Fruit fly (Drosophila melanogaster) whole organism, pupa: ENCODE results near the gene CG16998.

Experiments
- CG10348 ChIP-seq: fragments of 200-800 bp; sonication (Bioruptor generic); IDR thresholded peaks from 2 replicates; pipeline ENCODE4 v1.3.6; 2022; ENCODE audit warnings: missing biosample characterization, missing genetic modification characterization
- CG12605 ChIP-seq: fragments of 200-800 bp; sonication (Bioruptor generic); IDR thresholded peaks from 2 replicates; pipeline ENCODE4 v1.3.6; 2022; ENCODE audit warnings: missing biosample characterization, missing genetic modification characterization
- CG13204 ChIP-seq: fragments of 200-800 bp; sonication (Bioruptor generic); optimal IDR thresholded peaks from 2 replicates; lab custom pipeline; 2018; ENCODE audit warnings: missing biosample characterization, mild to moderate bottlenecking, missing genetic modification characterization, moderate library complexity
- CG14655 ChIP-seq: fragments of 200-800 bp; sonication (Bioruptor generic); optimal IDR thresholded peaks from 3 replicates; lab custom pipeline; 2017; ENCODE audit warnings: mild to moderate bottlenecking, missing biosample characterization, missing genetic modification reagents, missing genetic modification characterization
- CG15710 ChIP-seq: fragments of 200-800 bp; sonication (Bioruptor generic); optimal IDR thresholded peaks from 2 replicates; lab custom pipeline; 2018; ENCODE audit warnings: missing biosample characterization, mild to moderate bottlenecking, missing genetic modification characterization, moderate library complexity
- CG17806 ChIP-seq: fragments of 200-800 bp; sonication (Bioruptor generic); optimal IDR thresholded peaks from 2 replicates; lab custom pipeline; 2018; ENCODE audit warnings: missing biosample characterization, mild to moderate bottlenecking, missing genetic modification characterization, moderate library complexity
- CG32121 ChIP-seq: fragments of 200-800 bp; sonication (Bioruptor generic); IDR thresholded peaks from 2 replicates; pipeline ENCODE4 v1.3.6; 2022; ENCODE audit warnings: missing biosample characterization, missing genetic modification characterization
- CG34367 ChIP-seq: fragments of 200-800 bp; sonication (Bioruptor generic); optimal IDR thresholded peaks from 2 replicates; lab custom pipeline; 2018; ENCODE audit warnings: missing biosample characterization, mild to moderate bottlenecking, missing genetic modification characterization
- CG4496 ChIP-seq: fragments of 200-800 bp; sonication (Bioruptor generic); IDR thresholded peaks from 3 replicates; pipeline ENCODE4 v1.3.6; 2022; ENCODE audit warnings: missing biosample characterization, missing genetic modification characterization
- CG8159 ChIP-seq: fragments of 200-800 bp; sonication (Bioruptor generic); optimal IDR thresholded peaks from 3 replicates; lab custom pipeline; 2018; ENCODE audit warnings: missing biosample characterization, mild to moderate bottlenecking, missing genetic modification characterization, moderate library complexity
- CG8301 ChIP-seq: fragments of 200-800 bp; sonication (Bioruptor generic); optimal IDR thresholded peaks from 2 replicates; lab custom pipeline; 2018; ENCODE audit warnings: missing biosample characterization, mild to moderate bottlenecking, missing genetic modification characterization
- CG9948 ChIP-seq: fragments of 200-800 bp; sonication (Bioruptor generic); optimal IDR thresholded peaks from 2 replicates; lab custom pipeline; 2018; ENCODE audit warnings: missing biosample characterization, mild to moderate bottlenecking, missing genetic modification characterization, moderate library complexity
- D1 ChIP-seq: fragments of 200-800 bp; sonication (Bioruptor generic); optimal IDR thresholded peaks from 2 replicates; lab custom pipeline; 2018; ENCODE audit warnings: missing biosample characterization, mild to moderate bottlenecking, missing genetic modification characterization, moderate library complexity
- EcR ChIP-seq: fragments of 200-800 bp; sonication (Bioruptor generic); optimal IDR thresholded peaks from 3 replicates; lab custom pipeline; 2019; ENCODE audit warnings: missing biosample characterization, missing genetic modification characterization, mild to moderate bottlenecking, moderate library complexity, missing genetic modification reagents
- Ets98B ChIP-seq: fragments of 200-800 bp; sonication (Bioruptor generic); IDR thresholded peaks from 2 replicates; pipeline ENCODE4 v1.3.6; 2022; ENCODE audit warnings: missing biosample characterization, missing genetic modification characterization
- Pif1A ChIP-seq: fragments of 200-800 bp; sonication (Bioruptor generic); optimal IDR thresholded peaks from 3 replicates; lab custom pipeline; 2016; ENCODE audit warnings: missing biosample characterization, missing genetic modification characterization
- Pif1B ChIP-seq: fragments of 200-800 bp; sonication (Bioruptor generic); optimal IDR thresholded peaks from 3 replicates; lab custom pipeline; 2016; ENCODE audit warnings: missing biosample characterization, missing genetic modification characterization
- Snoo ChIP-seq: fragments of 200-800 bp; sonication (Bioruptor generic); optimal IDR thresholded peaks from 3 replicates; lab custom pipeline; 2017; ENCODE audit warnings: missing biosample characterization, mild to moderate bottlenecking, missing genetic modification characterization, inconsistent platforms
- fd96Ca ChIP-seq: fragments of 200-800 bp; sonication (Bioruptor generic); IDR thresholded peaks from 3 replicates; pipeline ENCODE4 v1.3.6; 2022; ENCODE audit warnings: missing biosample characterization, missing genetic modification characterization
- gl ChIP-seq: fragments of 200-800 bp; sonication (Bioruptor generic); optimal IDR thresholded peaks from 2 replicates; lab custom pipeline; 2018; ENCODE audit warnings: missing biosample characterization, mild to moderate bottlenecking, missing genetic modification characterization
- rn ChIP-seq: fragments of 200-800 bp; sonication (Bioruptor generic); IDR thresholded peaks from 2 replicates; pipeline ENCODE4 v1.3.6; 2022; ENCODE audit warnings: missing biosample characterization, missing genetic modification characterization

The CG16998 gene

DNA sequence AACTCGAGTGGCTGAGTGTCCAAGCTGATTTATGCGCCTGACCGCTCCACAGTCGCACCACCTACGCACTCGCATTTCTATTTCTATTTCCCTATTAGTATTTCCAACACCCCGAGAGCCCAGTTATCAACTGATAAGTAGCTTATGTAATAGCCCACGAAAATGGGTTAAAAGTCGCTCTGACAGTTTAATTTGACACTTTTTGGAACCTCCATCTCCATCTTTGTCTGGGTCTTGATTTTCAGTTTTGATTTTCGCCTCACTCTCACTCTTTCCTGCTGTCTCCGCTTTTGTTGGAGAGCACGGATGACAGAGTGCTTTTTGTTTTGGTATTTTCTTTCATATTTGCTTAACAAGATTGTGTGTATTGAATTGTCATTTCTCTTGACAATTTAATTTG lies 13.4 kb upstream of the CG16998 start:
- TF ChIP-seq CG15710 (tag; lab: Kevin White, UChicago) (no peak), CG10348 (GFP tag; lab: Robert Waterston, UW) (no peak), CG13204 (no peak), rn (no peak), CG8301 (no peak), CG8159 (no peak), Pif1B (GFP tag; lab: Kevin White, UChicago) (no peak), CG4496 (GFP tag; lab: Robert Waterston, UW) (no peak), Pif1A (no peak), gl (tag; lab: Kevin White, UChicago) (no peak), CG14655 (no peak), CG34367 (tag; lab: Kevin White, UChicago) (no peak), CG17806 (tag; lab: Kevin White, UChicago) (no peak), Ets98B (GFP tag; lab: Robert Waterston, UW) (no peak), CG9948 (no peak), CG12605 (GFP tag; lab: Robert Waterston, UW) (no peak)

DNA sequence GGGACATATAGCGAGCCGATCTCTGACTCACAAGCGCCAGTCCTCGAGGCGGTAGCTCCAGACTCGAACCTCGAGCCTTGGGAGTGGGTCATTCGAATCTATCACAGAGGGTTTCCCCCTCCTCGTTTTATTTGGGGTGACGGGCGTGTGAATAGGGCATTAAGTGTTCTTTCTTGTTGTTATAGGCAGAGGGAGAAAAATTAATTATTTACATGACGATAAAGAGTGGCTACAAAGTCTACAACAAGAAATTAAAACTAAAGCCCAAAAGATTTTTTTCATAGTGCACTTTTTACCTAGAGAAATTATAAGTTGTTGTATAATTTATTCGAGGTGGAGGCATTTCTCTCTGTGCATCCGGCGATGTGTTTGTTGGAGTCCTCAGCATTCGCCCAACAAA lies 12.8 kb upstream of the CG16998 start:
- TF ChIP-seq CG8159 (no peak), rn (no peak), Snoo (tag; lab: Kevin White, UChicago) (no peak), Ets98B (GFP tag; lab: Robert Waterston, UW) (0 out of 2 replicates have a peak, but pooled peaks have one; percentile 10)
- TF ChIP-seq, all 21 proteins: peak for 1

dm6 chr3L:7550225-7550624 lies 10.6 kb upstream of the CG16998 start:
- TF ChIP-seq EcR (GFP tag; lab: Kevin White, UChicago) (no peak), rn (peak; percentile 6; the same call in 1 of the 2 replicates), Snoo (tag; lab: Kevin White, UChicago) (no peak), CG12605 (GFP tag; lab: Robert Waterston, UW) (no peak), CG13204 (no peak), Ets98B (GFP tag; lab: Robert Waterston, UW) (peak; percentile 65), CG32121 (peak; percentile 35; the same call in 1 of the 2 replicates), CG17806 (tag; lab: Kevin White, UChicago) (no peak), D1 (tag; lab: Kevin White, UChicago) (no peak), CG9948 (no peak), Pif1B (GFP tag; lab: Kevin White, UChicago) (peak; percentile 46), CG34367 (tag; lab: Kevin White, UChicago) (no peak), Pif1A (peak; percentile 51), CG8301 (peak; percentile 25), CG14655 (peak; percentile 11), CG4496 (GFP tag; lab: Robert Waterston, UW) (peak; percentile 79), CG10348 (GFP tag; lab: Robert Waterston, UW) (no peak), CG15710 (tag; lab: Kevin White, UChicago) (no peak), CG8159 (no peak), fd96Ca (GFP tag; lab: Robert Waterston, UW) (peak; percentile 69), gl (tag; lab: Kevin White, UChicago) (no peak)

DNA sequence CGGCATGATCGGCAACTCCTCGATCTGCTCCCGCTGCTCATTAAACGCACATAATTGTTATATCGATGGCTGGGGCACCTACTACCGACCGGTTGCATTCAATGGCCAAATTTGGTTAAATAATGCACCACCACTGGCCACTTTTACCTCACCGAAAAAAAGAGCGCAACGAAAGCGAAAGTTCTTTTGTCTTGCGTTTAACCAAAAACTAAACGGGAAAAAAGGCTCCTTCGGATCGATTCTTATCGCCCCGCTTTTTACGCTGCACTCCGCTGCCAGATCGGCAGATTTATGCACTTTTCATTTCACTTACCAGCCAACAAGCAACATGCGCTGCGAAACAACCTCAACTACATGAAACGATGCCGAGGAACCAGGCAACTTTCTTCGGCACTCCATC lies 5.9 kb upstream of the CG16998 start:
- TF ChIP-seq rn (no peak), D1 (tag; lab: Kevin White, UChicago) (no peak), CG12605 (GFP tag; lab: Robert Waterston, UW) (no peak), CG8301 (no peak), CG32121 (no peak), Pif1A (no peak), fd96Ca (GFP tag; lab: Robert Waterston, UW) (no peak), CG17806 (tag; lab: Kevin White, UChicago) (no peak), gl (tag; lab: Kevin White, UChicago) (no peak), CG4496 (GFP tag; lab: Robert Waterston, UW) (no peak)

DNA sequence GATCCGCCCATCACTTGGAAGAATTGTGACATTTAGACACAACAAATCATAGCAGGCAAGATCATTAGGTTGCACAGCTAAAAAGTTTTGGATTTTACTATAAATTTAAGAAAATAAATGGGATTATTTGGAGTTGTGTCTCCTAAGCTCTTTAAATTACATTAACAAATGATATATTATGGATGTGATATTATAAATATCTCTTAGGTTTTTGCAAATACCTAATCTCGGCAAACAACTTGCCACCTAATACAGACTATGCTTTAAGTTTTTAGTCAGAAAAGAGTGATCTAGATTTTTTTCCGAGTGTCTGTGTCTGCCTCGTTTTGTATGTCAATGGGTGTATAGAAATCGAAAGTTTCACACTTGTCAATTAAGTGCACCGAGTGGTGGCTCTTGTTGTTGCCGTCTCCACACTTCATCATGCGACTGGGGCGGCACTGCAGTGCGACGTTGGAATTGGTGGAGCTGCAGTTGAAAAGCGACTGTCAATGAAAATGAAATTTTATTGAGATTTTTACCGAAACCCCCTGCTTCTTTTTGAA lies 5.1 kb upstream of the CG16998 start:
- TF ChIP-seq CG9948: no peak
- TF ChIP-seq D1 (tag; lab: Kevin White, UChicago): no peak
- TF ChIP-seq CG32121: 0 out of 2 replicates have a peak, but pooled peaks have one; percentile 11
- no peak for TF ChIP-seq Pif1B (GFP tag; lab: Kevin White, UChicago)
- TF ChIP-seq CG13204: no peak
- TF ChIP-seq CG12605 (GFP tag; lab: Robert Waterston, UW): no peak
- TF ChIP-seq CG8301: no peak
- TF ChIP-seq Ets98B (GFP tag; lab: Robert Waterston, UW): no peak

DNA sequence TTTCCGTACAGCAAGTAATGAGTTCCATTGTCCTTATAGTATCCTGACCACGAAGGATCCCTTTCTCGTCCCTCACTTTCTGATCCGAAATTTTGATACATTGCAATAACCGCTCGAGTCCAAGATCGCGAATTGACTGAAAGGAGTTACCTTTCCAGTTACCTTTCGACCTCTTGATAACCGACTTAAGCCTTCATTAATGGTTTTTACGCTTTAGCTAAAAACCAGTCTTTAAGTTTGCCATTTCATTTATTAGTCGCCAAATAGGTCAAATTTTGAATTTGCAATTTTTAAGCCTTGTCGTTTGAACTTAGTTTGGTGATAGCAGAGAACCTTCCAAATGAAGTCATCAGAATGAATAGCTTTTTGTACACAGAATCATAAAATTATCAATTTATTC lies 2.7 kb upstream of the CG16998 start, which contains the start of gene CG32376:
CG32376 (minus strand) TSS at position 101 of the 400 bp plus-strand sequence.
- TF ChIP-seq CG15710 (tag; lab: Kevin White, UChicago) (no peak), EcR (GFP tag; lab: Kevin White, UChicago) (no peak), CG32121 (no peak), Ets98B (GFP tag; lab: Robert Waterston, UW) (no peak), CG9948 (no peak), CG8301 (no peak), rn (no peak), CG34367 (tag; lab: Kevin White, UChicago) (no peak), CG4496 (GFP tag; lab: Robert Waterston, UW) (no peak), CG13204 (no peak), gl (tag; lab: Kevin White, UChicago) (no peak), CG10348 (GFP tag; lab: Robert Waterston, UW) (no peak), Pif1B (GFP tag; lab: Kevin White, UChicago) (no peak), CG14655 (no peak), CG17806 (tag; lab: Kevin White, UChicago) (no peak), fd96Ca (GFP tag; lab: Robert Waterston, UW) (no peak)
